Fruit fly (Drosophila melanogaster) whole organism, embryonic: ENCODE data around the gene CG33543.
A peak's percentile ranks its signal among the peaks of the same experiment; 100 is the strongest.

Experiments
- ATbp ChIP-seq: fragments of 200-800 bp; sonication (Bioruptor generic); optimal IDR thresholded peaks from 2 replicates; lab custom pipeline; 2017; ENCODE audit warnings: missing biosample characterization, mild to moderate bottlenecking, missing genetic modification characterization, missing genetic modification reagents
- Bgb ChIP-seq: fragments of 200-800 bp; sonication (Bioruptor generic); IDR thresholded peaks from 2 replicates; pipeline ENCODE4 v1.3.6; 2022; ENCODE audit warnings: missing biosample characterization, missing genetic modification characterization; ENCODE audit not compliant: partially characterized antibody
- Blimp-1 ChIP-seq: fragments of 200-800 bp; sonication (Bioruptor generic); optimal IDR thresholded peaks from 3 replicates; lab custom pipeline; 2018; ENCODE audit warnings: missing biosample characterization, missing genetic modification characterization, mild to moderate bottlenecking, moderate library complexity, missing genetic modification reagents
- CG10147 ChIP-seq: fragments of 200-800 bp; sonication (Bioruptor generic); optimal IDR thresholded peaks from 2 replicates; lab custom pipeline; 2019; ENCODE audit warnings: missing biosample characterization, mild to moderate bottlenecking, missing genetic modification characterization, moderate library complexity
- CG10366 ChIP-seq: fragments of 200-800 bp; sonication (Bioruptor generic); IDR thresholded peaks from 2 replicates; pipeline ENCODE4 v1.3.6; 2022; ENCODE audit warnings: missing biosample characterization, missing genetic modification characterization
- CG10431 ChIP-seq: fragments of 200-800 bp; sonication (Bioruptor generic); optimal IDR thresholded peaks from 3 replicates; lab custom pipeline; 2018; ENCODE audit warnings: missing biosample characterization, mild to moderate bottlenecking, missing genetic modification characterization
- CG11456 ChIP-seq: fragments of 200-800 bp; sonication (Bioruptor generic); IDR thresholded peaks from 3 replicates; pipeline ENCODE4 v1.3.6; 2022; ENCODE audit warnings: missing biosample characterization, missing genetic modification characterization
- CG12219 ChIP-seq: fragments of 200-800 bp; sonication (Bioruptor generic); optimal IDR thresholded peaks from 3 replicates; lab custom pipeline; 2018; ENCODE audit warnings: missing biosample characterization, mild to moderate bottlenecking, missing genetic modification characterization
- CG13775 ChIP-seq: fragments of 200-800 bp; sonication (Bioruptor generic); optimal IDR thresholded peaks from 3 replicates; lab custom pipeline; 2017; ENCODE audit warnings: missing biosample characterization, mild to moderate bottlenecking, missing genetic modification characterization
- CG14014 ChIP-seq: fragments of 200-800 bp; sonication (Bioruptor generic); IDR thresholded peaks from 2 replicates; pipeline ENCODE4 v1.3.6; 2022; ENCODE audit warnings: missing biosample characterization, missing genetic modification characterization
- CG14860 ChIP-seq: fragments of 200-800 bp; sonication (Bioruptor generic); IDR thresholded peaks from 3 replicates; pipeline ENCODE4 v1.3.6; 2022; ENCODE audit warnings: missing biosample characterization, missing genetic modification characterization; ENCODE audit not compliant: partially characterized antibody
- CG15479 ChIP-seq: fragments of 200-800 bp; sonication (Bioruptor generic); optimal IDR thresholded peaks from 3 replicates; lab custom pipeline; 2019; ENCODE audit warnings: missing biosample characterization, mild to moderate bottlenecking, missing genetic modification characterization, moderate library complexity
- CG17612 ChIP-seq: fragments of 200-800 bp; sonication (Bioruptor generic); IDR thresholded peaks from 2 replicates; pipeline ENCODE4 v1.3.6; 2022; ENCODE audit warnings: missing biosample characterization, missing genetic modification characterization
- CG18011 ChIP-seq: fragments of 200-800 bp; sonication (Bioruptor generic); optimal IDR thresholded peaks from 2 replicates; lab custom pipeline; 2017; ENCODE audit warnings: missing biosample characterization, missing genetic modification characterization, mild to moderate bottlenecking, moderate library complexity, missing genotype
- CG2129 ChIP-seq: fragments of 200-800 bp; sonication (Bioruptor generic); IDR thresholded peaks from 2 replicates; pipeline ENCODE4 v1.3.6; 2022; ENCODE audit warnings: missing biosample characterization, missing genetic modification characterization; ENCODE audit not compliant: partially characterized antibody
- CG33557 ChIP-seq: fragments of 200-800 bp; sonication (Bioruptor generic); optimal IDR thresholded peaks from 2 replicates; lab custom pipeline; 2019; ENCODE audit warnings: missing biosample characterization, mild to moderate bottlenecking, missing genetic modification characterization, moderate library complexity
- CG4282 ChIP-seq: fragments of 200-800 bp; sonication (Bioruptor generic); optimal IDR thresholded peaks from 2 replicates; lab custom pipeline; 2016; ENCODE audit warnings: missing biosample characterization, missing genetic modification characterization
- CG6683 ChIP-seq: fragments of 200-800 bp; sonication (Bioruptor generic); optimal IDR thresholded peaks from 2 replicates; lab custom pipeline; 2017; ENCODE audit warnings: missing biosample characterization, mild to moderate bottlenecking, missing genetic modification characterization, missing genetic modification reagents
- CG7786 ChIP-seq: fragments of 200-800 bp; sonication (Bioruptor generic); optimal IDR thresholded peaks from 2 replicates; lab custom pipeline; 2016; ENCODE audit warnings: missing biosample characterization, missing genetic modification characterization
- CG7963 ChIP-seq: fragments of 200-800 bp; sonication (Bioruptor generic); IDR thresholded peaks from 3 replicates; pipeline ENCODE4 v1.3.6; 2022; ENCODE audit warnings: missing biosample characterization, missing genetic modification characterization; ENCODE audit not compliant: partially characterized antibody
- Dref ChIP-seq: fragments of 200-800 bp; sonication (Bioruptor generic); IDR thresholded peaks from 2 replicates; pipeline ENCODE4 v1.3.6; 2022; ENCODE audit warnings: missing biosample characterization, missing genetic modification characterization
- E2f2 ChIP-seq: fragments of 200-800 bp; sonication (Bioruptor generic); IDR thresholded peaks from 2 replicates; pipeline ENCODE4 v1.3.6; 2022; ENCODE audit warnings: missing biosample characterization, missing genetic modification characterization
- Gsc ChIP-seq: fragments of 200-800 bp; sonication (Bioruptor generic); IDR thresholded peaks from 2 replicates; pipeline ENCODE4 v1.3.6; 2022; ENCODE audit warnings: missing biosample characterization, missing genetic modification characterization
- HLH4C ChIP-seq: fragments of 200-800 bp; sonication (Bioruptor generic); IDR thresholded peaks from 3 replicates; pipeline ENCODE4 v1.3.6; 2022; ENCODE audit warnings: missing biosample characterization, missing genetic modification characterization; ENCODE audit not compliant: partially characterized antibody
- MTF-1 ChIP-seq: fragments of 200-800 bp; sonication (Bioruptor generic); optimal IDR thresholded peaks from 2 replicates; lab custom pipeline; 2018; ENCODE audit warnings: missing biosample characterization, mild to moderate bottlenecking, missing genetic modification characterization, borderline replicate concordance
- Max ChIP-seq: fragments of 200-800 bp; sonication (Bioruptor generic); optimal IDR thresholded peaks from 2 replicates; lab custom pipeline; 2016; ENCODE audit warnings: missing biosample characterization, mild to moderate bottlenecking, missing genetic modification characterization
- Med ChIP-seq: fragments of 200-800 bp; sonication (Bioruptor generic); peaks from one replicate; lab custom pipeline; 2016; ENCODE audit warnings: missing biosample characterization, missing genetic modification characterization, mild to moderate bottlenecking, inconsistent platforms, moderate library complexity
- NFAT ChIP-seq: fragments of 200-800 bp; sonication (Bioruptor generic); IDR thresholded peaks from 2 replicates; pipeline ENCODE4 v1.3.6; 2022; ENCODE audit warnings: missing biosample characterization, missing genetic modification characterization
- NK7.1 ChIP-seq: fragments of 200-800 bp; sonication (Bioruptor generic); optimal IDR thresholded peaks from 3 replicates; lab custom pipeline; 2016; ENCODE audit warnings: missing biosample characterization, missing genetic modification characterization
- Optix ChIP-seq: fragments of 200-800 bp; sonication (Bioruptor generic); IDR thresholded peaks from 3 replicates; pipeline ENCODE4 v1.3.6; 2022; ENCODE audit warnings: missing biosample characterization, missing genetic modification characterization
- PHDP ChIP-seq: fragments of 200-800 bp; sonication (Bioruptor generic); optimal IDR thresholded peaks from 3 replicates; lab custom pipeline; 2018; ENCODE audit warnings: missing biosample characterization, mild to moderate bottlenecking, missing genetic modification characterization, moderate library complexity
- Xbp1 ChIP-seq: fragments of 200-800 bp; sonication (Bioruptor generic); optimal IDR thresholded peaks from 3 replicates; lab custom pipeline; 2016; ENCODE audit warnings: missing biosample characterization, mild to moderate bottlenecking, missing genetic modification characterization
- amos ChIP-seq: fragments of 200-800 bp; sonication (Bioruptor generic); IDR thresholded peaks from 2 replicates; pipeline ENCODE4 v1.3.6; 2022; ENCODE audit warnings: missing biosample characterization, missing genetic modification characterization; ENCODE audit not compliant: partially characterized antibody
- bbx ChIP-seq: fragments of 200-800 bp; sonication (Bioruptor generic); IDR thresholded peaks from 2 replicates; pipeline ENCODE4 v1.3.6; 2022; ENCODE audit warnings: missing biosample characterization, missing genetic modification characterization; ENCODE audit not compliant: partially characterized antibody
- bcd ChIP-seq: fragments of 200-800 bp; sonication (Bioruptor generic); optimal IDR thresholded peaks from 2 replicates; lab custom pipeline; 2017; ENCODE audit warnings: missing biosample characterization, mild to moderate bottlenecking, missing genetic modification characterization
- bowl ChIP-seq: fragments of 200-800 bp; sonication (Bioruptor generic); IDR thresholded peaks from 2 replicates; pipeline ENCODE4 v1.3.6; 2022; ENCODE audit warnings: missing biosample characterization, missing genetic modification characterization
- cwo ChIP-seq: fragments of 200-800 bp; sonication (Bioruptor generic); optimal IDR thresholded peaks from 3 replicates; lab custom pipeline; 2017; ENCODE audit warnings: missing biosample characterization, missing genetic modification characterization, mild to moderate bottlenecking, moderate library complexity, missing genetic modification reagents
- exex ChIP-seq: fragments of 200-800 bp; sonication (Bioruptor generic); optimal IDR thresholded peaks from 4 replicates; lab custom pipeline; 2018; ENCODE audit warnings: missing biosample characterization, mild to moderate bottlenecking, missing genetic modification characterization, moderate library complexity
- hkb ChIP-seq, 2 experiments: fragments of 200-800 bp in 1 of 2; fragments of >200 bp in 1 of 2; sonication (Bioruptor generic) in 1 of 2; IDR thresholded peaks in 1 of 2; optimal IDR thresholded peaks in 1 of 2; 2 replicates each; pipeline versions ENCODE4 v1.3.6 to Lab custom; 2017 to 2022; ENCODE audit warnings: missing biosample characterization in 1 of 2, missing genetic modification characterization in 1 of 2
- maf-S ChIP-seq: fragments of 200-800 bp; sonication (Bioruptor generic); optimal IDR thresholded peaks from 2 replicates; lab custom pipeline; 2016; ENCODE audit warnings: missing biosample characterization, missing genetic modification characterization
- mld ChIP-seq: fragments of 200-800 bp; sonication (Bioruptor generic); IDR thresholded peaks from 3 replicates; pipeline ENCODE4 v1.3.6; 2022; ENCODE audit warnings: missing biosample characterization, missing genetic modification characterization; ENCODE audit not compliant: partially characterized antibody
- org-1 ChIP-seq: fragments of 200-800 bp; sonication (Bioruptor generic); optimal IDR thresholded peaks from 2 replicates; lab custom pipeline; 2017; ENCODE audit warnings: missing biosample characterization, missing genetic modification characterization
- pfk ChIP-seq: fragments of 200-800 bp; sonication (Bioruptor generic); optimal IDR thresholded peaks from 2 replicates; lab custom pipeline; 2018; ENCODE audit warnings: missing biosample characterization, mild to moderate bottlenecking, missing genetic modification characterization, moderate library complexity
- pros ChIP-seq: fragments of 200-800 bp; sonication (Bioruptor generic); optimal IDR thresholded peaks from 3 replicates; lab custom pipeline; 2019; ENCODE audit warnings: missing biosample characterization, mild to moderate bottlenecking, missing genetic modification characterization, moderate library complexity
- psq ChIP-seq: fragments of 200-800 bp; sonication (Bioruptor generic); optimal IDR thresholded peaks from 2 replicates; lab custom pipeline; 2017; ENCODE audit warnings: missing biosample characterization, missing genetic modification characterization
- sens ChIP-seq: fragments of 200-800 bp; sonication (Bioruptor generic); peaks from one replicate; lab custom pipeline; 2016; ENCODE audit warnings: missing biosample characterization, missing genetic modification characterization
- tna ChIP-seq: fragments of 200-800 bp; sonication (Bioruptor generic); IDR thresholded peaks from 2 replicates; pipeline ENCODE4 v1.3.6; 2022; ENCODE audit warnings: missing biosample characterization, missing genetic modification characterization; ENCODE audit not compliant: partially characterized antibody
- tx ChIP-seq: fragments of 200-800 bp; sonication (Bioruptor generic); optimal IDR thresholded peaks from 2 replicates; lab custom pipeline; 2016; ENCODE audit warnings: missing biosample characterization, missing genetic modification characterization

The CG33543 gene

dm6 chr2L:2010335-2011061 lies 4.4 kb upstream of the CG33543 start (continued):
- TF ChIP-seq Xbp1 (GFP tag; lab: Kevin White, UChicago) = no peak
- TF ChIP-seq CG10366 (GFP tag; lab: Robert Waterston, UW) = no peak
- no peak for TF ChIP-seq pfk
- TF ChIP-seq amos = peak; percentile 85
- no peak for TF ChIP-seq CG14014 (GFP tag; lab: Robert Waterston, UW)
- TF ChIP-seq mld (GFP tag; lab: Robert Waterston, UW) = peak; percentile 85
- no peak for TF ChIP-seq Optix (GFP tag; lab: Robert Waterston, UW)
- peak; percentile 81 for TF ChIP-seq CG14860 (GFP tag; lab: Robert Waterston, UW)
- TF ChIP-seq maf-S = no peak
- no peak for TF ChIP-seq CG11456 (GFP tag; lab: Robert Waterston, UW)
- TF ChIP-seq CG18011 = no peak
- TF ChIP-seq CG12219 = no peak
- TF ChIP-seq Dref (GFP tag; lab: Robert Waterston, UW) = no peak
- TF ChIP-seq HLH4C = peak; percentile 76
- TF ChIP-seq CG4282 (GFP tag; lab: Kevin White, UChicago) = no peak
- TF ChIP-seq tx (GFP tag; lab: Kevin White, UChicago) = no peak
- TF ChIP-seq NFAT (GFP tag; lab: Robert Waterston, UW) = no peak
- no peak for TF ChIP-seq CG7786 (GFP tag; lab: Kevin White, UChicago)
- peak; percentile 81 for TF ChIP-seq CG7963 (GFP tag; lab: Robert Waterston, UW)
- TF ChIP-seq CG17612 (GFP tag; lab: Robert Waterston, UW) = no peak
- TF ChIP-seq ATbp (GFP tag; lab: Kevin White, UChicago) = no peak
- peak; percentile 53 for TF ChIP-seq sens (GFP tag; lab: Kevin White, UChicago)
- TF ChIP-seq MTF-1 (GFP tag; lab: Kevin White, UChicago) = no peak
- TF ChIP-seq bowl (GFP tag; lab: Robert Waterston, UW) = no peak
- TF ChIP-seq pros (GFP tag; lab: Kevin White, UChicago) = no peak
- TF ChIP-seq CG15479 = no peak
- no peak for TF ChIP-seq PHDP (tag; lab: Kevin White, UChicago)
- TF ChIP-seq exex = peak; percentile 40
- no peak for TF ChIP-seq CG13775 (GFP tag; lab: Kevin White, UChicago)
- TF ChIP-seq E2f2 (GFP tag; lab: Robert Waterston, UW) = no peak
- no peak for TF ChIP-seq CG10431
- TF ChIP-seq Max (GFP tag; lab: Kevin White, UChicago) = no peak
- TF ChIP-seq NK7.1 (GFP tag; lab: Kevin White, UChicago) = no peak
- TF ChIP-seq psq = no peak
- peak; percentile 71; the same call in 1 of the 2 replicates for TF ChIP-seq tna (GFP tag; lab: Robert Waterston, UW)
- TF ChIP-seq Bgb (GFP tag; lab: Robert Waterston, UW) = peak; percentile 73; the same call in 1 of the 2 replicates
- no peak for TF ChIP-seq CG10147
- no peak for TF ChIP-seq CG2129 (GFP tag; lab: Robert Waterston, UW)
- no peak for TF ChIP-seq hkb (optimal IDR thresholded peaks at IDR 0.05; lab: Kevin White, UChicago)
- 0 out of 2 replicates have a peak, but pooled peaks have one; percentile 12 for TF ChIP-seq hkb (GFP tag; IDR thresholded peaks at IDR 0.05; lab: Robert Waterston, UW)
- no peak for TF ChIP-seq Gsc (GFP tag; lab: Robert Waterston, UW)
- no peak for TF ChIP-seq CG6683
- TF ChIP-seq CG33557 (GFP tag; lab: Kevin White, UChicago) = no peak
- no peak for TF ChIP-seq org-1
- peak; percentile 27 for TF ChIP-seq Blimp-1 (GFP tag; lab: Kevin White, UChicago)
- TF ChIP-seq Med (GFP tag; lab: Kevin White, UChicago) = peak; percentile 7
- peak; percentile 92 for TF ChIP-seq cwo (GFP tag; lab: Kevin White, UChicago)
- no peak for TF ChIP-seq bcd
- peak; percentile 85 for TF ChIP-seq bbx (GFP tag; lab: Robert Waterston, UW)
